Worm (Caenorhabditis elegans): ENCODE measurements around the gene F28F8.9.

The F28F8.9 gene

DNA sequence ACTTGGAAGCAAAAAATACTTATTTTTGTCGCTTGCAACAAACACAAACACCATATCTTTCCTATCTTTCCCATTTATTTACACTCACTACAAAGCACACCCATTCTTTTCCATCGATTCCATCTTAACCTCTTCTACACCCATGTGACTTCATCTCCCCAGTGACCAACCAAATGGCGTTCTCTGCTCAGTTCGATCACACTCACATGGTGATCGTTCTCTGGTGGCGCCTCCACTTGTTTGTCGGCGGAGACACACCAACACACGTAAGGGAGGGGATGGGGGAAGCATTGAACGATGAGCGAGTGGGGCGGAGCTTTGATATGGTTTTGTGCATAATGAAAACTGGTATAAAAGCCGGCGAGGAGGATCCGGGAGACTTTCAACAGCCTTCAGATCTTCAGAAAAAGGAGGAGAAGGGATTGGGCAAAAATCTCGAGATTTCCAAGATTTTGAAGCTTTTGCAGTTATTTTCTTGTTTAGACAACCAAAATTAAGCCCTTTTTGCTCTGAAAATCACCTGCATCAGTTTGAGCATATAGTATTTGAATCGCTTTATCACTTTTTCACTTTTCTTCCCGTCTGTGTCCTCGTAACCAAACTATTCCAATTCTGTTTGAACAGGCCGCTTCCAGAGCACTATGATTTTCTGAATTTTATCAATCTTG lies 11.8 kb downstream of the F28F8.9 start (continued):
- TF ChIP-seq lsy-12 (tag; optimal IDR thresholded peaks at IDR 0.05) (no peak), egl-5 (tag; optimal IDR thresholded peaks at IDR 0.05) (peak; percentile 86), ceh-28 (tag; optimal IDR thresholded peaks at IDR 0.05) (peak; percentile 40), nhr-12 (tag; optimal IDR thresholded peaks at IDR 0.05) (no peak), mml-1 (tag; optimal IDR thresholded peaks at IDR 0.05) (no peak), ama-1 (optimal IDR thresholded peaks at IDR 0.05) (peak; percentile 96), mdl-1 (tag; optimal IDR thresholded peaks at IDR 0.05) (peak; percentile 82), jun-1 (tag; optimal IDR thresholded peaks at IDR 0.05) (peak; percentile 85)

DNA sequence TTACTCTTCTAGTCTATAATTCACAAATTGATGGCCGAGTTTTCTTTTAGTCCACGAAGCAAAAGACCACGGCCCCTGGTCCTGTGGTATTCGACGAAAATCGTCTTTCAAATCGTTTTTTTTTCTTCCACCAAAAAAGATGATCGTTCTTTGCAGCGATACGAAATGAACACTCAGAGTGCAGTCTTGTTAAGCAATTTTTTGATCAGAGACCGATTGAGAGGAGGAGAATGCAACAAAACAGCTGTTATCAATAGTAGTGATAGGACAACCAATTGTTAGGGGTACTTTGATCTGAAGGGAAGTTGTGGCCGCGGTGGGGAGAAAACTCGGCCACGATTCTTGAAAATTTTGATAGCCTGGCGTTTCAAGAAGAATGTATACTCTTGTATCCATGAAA lies 14.5 kb downstream of the F28F8.9 start:
- TF ChIP-seq egl-27 (tag; optimal IDR thresholded peaks at IDR 0.05) (no peak), jun-1 (tag; optimal IDR thresholded peaks at IDR 0.05) (peak; percentile 60), elt-3 (tag; optimal IDR thresholded peaks at IDR 0.05) (no peak), mml-1 (tag; optimal IDR thresholded peaks at IDR 0.05) (no peak), ama-1 (optimal IDR thresholded peaks at IDR 0.05) (peak; percentile 27), mdl-1 (tag; optimal IDR thresholded peaks at IDR 0.05) (no peak), pha-4 (tag; optimal IDR thresholded peaks at IDR 0.05) (peak; percentile 66), unc-62 (GFP tag; optimal IDR thresholded peaks at IDR 0.05) (no peak), nhr-23 (tag; optimal IDR thresholded peaks at IDR 0.05) (peak; percentile 31), nhr-25 (tag; optimal IDR thresholded peaks at IDR 0.05) (no peak), pqm-1 (tag; optimal IDR thresholded peaks at IDR 0.05) (peak; percentile 84), nfya-1 (tag; optimal IDR thresholded peaks at IDR 0.05; ENCODE audit: insufficient read depth) (peak; percentile 30), ZK546.5 (tag; optimal IDR thresholded peaks at IDR 0.05) (no peak), elt-1 (tag; optimal IDR thresholded peaks at IDR 0.05) (no peak), fkh-2 (tag; optimal IDR thresholded peaks at IDR 0.05) (no peak), elt-2 (tag; optimal IDR thresholded peaks at IDR 0.05) (peak; percentile 71), fkh-10 (GFP tag; optimal IDR thresholded peaks at IDR 0.05) (no peak), nhr-43 (tag; optimal IDR thresholded peaks at IDR 0.05; ENCODE audit: poor library complexity, severe bottlenecking) (peak; percentile 71), hmg-11 (tag; optimal IDR thresholded peaks at IDR 0.05) (no peak), ceh-28 (tag; optimal IDR thresholded peaks at IDR 0.05) (no peak), daf-12 (tag; optimal IDR thresholded peaks at IDR 0.05) (no peak), R02D3.7 (tag; optimal IDR thresholded peaks at IDR 0.05) (peak; percentile 37)

DNA sequence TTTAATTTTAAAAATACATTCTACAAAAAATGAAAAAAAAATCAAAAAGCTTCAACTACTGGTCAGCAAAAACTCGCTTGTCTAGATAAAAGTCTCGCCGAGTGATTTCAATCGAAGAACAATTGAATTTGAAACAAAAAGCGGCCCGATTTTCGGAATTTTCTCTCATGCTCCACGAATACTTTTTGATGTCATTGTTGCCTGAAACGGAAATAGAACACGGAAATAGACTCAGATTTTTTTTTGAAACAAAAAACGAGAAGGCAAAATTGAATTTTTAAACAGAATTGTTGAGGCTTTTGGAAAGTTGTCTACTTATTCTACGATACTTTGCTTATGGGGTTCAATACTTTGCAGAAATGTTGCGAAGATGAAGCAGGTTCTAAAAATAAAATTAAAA lies 15.0 kb downstream of the F28F8.9 start:
- TF ChIP-seq fkh-10 (GFP tag; optimal IDR thresholded peaks at IDR 0.05) (peak; percentile 80), nhr-28 (tag; optimal IDR thresholded peaks at IDR 0.05) (no peak), pqm-1 (tag; optimal IDR thresholded peaks at IDR 0.05) (no peak), unc-62 (GFP tag; optimal IDR thresholded peaks at IDR 0.05) (no peak)

DNA sequence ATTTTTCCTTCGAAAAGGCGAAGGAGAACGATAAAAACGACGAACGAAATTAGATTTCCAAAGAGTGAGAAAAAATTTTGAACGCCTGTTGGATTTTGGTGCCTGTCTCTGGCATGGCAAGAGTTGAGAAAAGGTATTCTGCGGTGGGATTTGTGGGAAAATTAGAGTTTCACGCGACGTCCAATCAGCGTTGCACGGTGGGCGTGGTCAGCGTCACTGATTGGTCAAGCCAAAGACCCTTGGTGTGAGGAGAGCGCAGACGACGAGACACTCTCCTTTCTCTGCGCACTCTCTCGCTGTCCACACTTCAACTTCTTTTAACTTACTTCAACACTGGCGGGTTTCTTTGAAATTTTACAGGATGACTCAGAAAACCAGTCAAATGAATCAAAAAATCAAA lies 15.9 kb downstream of the F28F8.9 start:
- TF ChIP-seq hmg-11 (tag; optimal IDR thresholded peaks at IDR 0.05) = no peak
- TF ChIP-seq nfya-1 (tag; optimal IDR thresholded peaks at IDR 0.05; ENCODE audit: insufficient read depth) = peak; percentile 51

DNA sequence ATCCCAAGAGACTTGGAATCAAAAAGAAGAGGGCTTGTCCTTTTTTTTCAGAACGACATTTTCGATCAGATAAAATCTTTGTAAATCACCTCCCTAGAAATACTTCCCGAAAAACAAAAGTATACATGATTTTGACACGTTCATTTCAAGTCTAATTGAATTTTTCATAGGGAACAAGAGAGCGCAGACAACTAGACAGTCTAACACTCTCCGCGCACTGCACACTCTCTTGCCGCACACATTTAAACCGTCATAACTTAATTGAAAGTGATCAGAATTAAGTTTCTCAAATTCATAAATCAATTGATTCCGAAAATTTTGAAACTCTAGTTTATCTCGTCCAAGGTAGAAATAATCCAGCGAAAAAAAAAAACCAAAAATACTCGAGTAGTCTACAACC lies 18.7 kb downstream of the F28F8.9 start:
- no peak for TF ChIP-seq nhr-11 (tag; optimal IDR thresholded peaks at IDR 0.05)
- TF ChIP-seq nhr-43 (tag; optimal IDR thresholded peaks at IDR 0.05; ENCODE audit: poor library complexity, severe bottlenecking) = no peak
- TF ChIP-seq elt-1 (tag; optimal IDR thresholded peaks at IDR 0.05) = peak; percentile 0

DNA sequence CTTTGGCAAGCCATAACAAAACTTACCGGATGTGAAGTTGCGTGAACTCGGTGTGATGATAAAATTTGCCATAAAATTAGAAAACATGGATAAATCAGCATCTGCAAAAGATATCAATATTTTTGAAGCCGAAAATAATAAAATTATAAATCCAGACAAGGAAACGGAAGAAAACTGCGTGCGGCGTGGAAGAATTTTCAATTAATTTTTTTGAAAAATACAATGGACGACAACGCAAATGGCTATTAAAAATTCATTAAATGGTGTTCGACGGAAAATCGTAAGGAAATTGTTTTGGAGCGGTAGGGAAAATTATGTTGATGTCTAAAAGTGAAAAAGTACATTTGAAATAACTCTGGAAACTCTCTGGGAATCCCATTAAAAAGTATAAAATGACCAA lies 19.4 kb downstream of the F28F8.9 start, which contains the start of gene acr-18:
acr-18 (minus strand) TSS at position 101 of the 400 bp plus-strand sequence.
- TF ChIP-seq unc-39 (tag; optimal IDR thresholded peaks at IDR 0.05) = no peak
- no peak for TF ChIP-seq fkh-10 (GFP tag; optimal IDR thresholded peaks at IDR 0.05)
- no peak for TF ChIP-seq ztf-4 (tag; optimal IDR thresholded peaks at IDR 0.05)
- TF ChIP-seq nhr-76 (tag; optimal IDR thresholded peaks at IDR 0.05) = no peak
- no peak for TF ChIP-seq elt-2 (tag; optimal IDR thresholded peaks at IDR 0.05)
- no peak for TF ChIP-seq R02D3.7 (tag; optimal IDR thresholded peaks at IDR 0.05)
- no peak for TF ChIP-seq snpc-4 (tag; optimal IDR thresholded peaks at IDR 0.05)
- TF ChIP-seq nhr-25 (tag; optimal IDR thresholded peaks at IDR 0.05) = no peak
- TF ChIP-seq ztf-11 (tag; optimal IDR thresholded peaks at IDR 0.05) = no peak
- TF ChIP-seq unc-62 (GFP tag; optimal IDR thresholded peaks at IDR 0.05) = no peak
- no peak for TF ChIP-seq egl-27 (tag; optimal IDR thresholded peaks at IDR 0.05)
- TF ChIP-seq daf-12 (tag; optimal IDR thresholded peaks at IDR 0.05) = no peak
- TF ChIP-seq lin-39 (tag; optimal IDR thresholded peaks at IDR 0.05) = no peak

Measured in whole organism, L3 larva.